Fruit fly (Drosophila melanogaster): ENCODE measurements around the gene Tsen2.

The Tsen2 gene

DNA sequence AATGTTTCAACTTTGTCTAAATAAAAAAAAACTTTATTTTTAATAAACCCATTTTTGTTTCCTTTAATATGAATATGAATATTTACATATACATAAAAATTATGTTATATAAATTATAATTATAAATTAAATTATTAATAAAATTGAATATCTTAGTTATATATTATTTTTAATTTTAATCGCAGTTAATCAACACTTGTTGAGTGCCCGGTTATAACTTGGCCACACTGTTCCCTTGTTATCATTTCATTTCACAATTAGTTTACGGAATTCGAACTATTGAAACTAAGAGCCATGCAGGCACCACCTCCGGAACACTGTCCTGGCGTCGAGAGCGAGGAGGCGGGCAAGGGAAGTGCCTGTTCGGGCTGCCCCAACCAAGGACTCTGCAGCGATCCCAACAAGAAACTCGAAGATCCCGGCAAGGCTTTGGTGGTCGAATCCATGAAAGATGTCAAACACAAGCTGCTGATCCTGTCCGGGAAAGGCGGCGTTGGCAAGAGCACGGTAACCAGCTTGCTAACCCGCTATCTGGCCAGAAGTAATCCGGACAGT is 2.8 kb downstream of the Tsen2 start, which contains the start of gene Nubp1:
Gene Nubp1 (plus strand): TSS at position 213 of the 555 bp plus-strand sequence.
- TF ChIP-seq noc (tag; optimal IDR thresholded peaks at IDR 0.05) = no peak

DNA sequence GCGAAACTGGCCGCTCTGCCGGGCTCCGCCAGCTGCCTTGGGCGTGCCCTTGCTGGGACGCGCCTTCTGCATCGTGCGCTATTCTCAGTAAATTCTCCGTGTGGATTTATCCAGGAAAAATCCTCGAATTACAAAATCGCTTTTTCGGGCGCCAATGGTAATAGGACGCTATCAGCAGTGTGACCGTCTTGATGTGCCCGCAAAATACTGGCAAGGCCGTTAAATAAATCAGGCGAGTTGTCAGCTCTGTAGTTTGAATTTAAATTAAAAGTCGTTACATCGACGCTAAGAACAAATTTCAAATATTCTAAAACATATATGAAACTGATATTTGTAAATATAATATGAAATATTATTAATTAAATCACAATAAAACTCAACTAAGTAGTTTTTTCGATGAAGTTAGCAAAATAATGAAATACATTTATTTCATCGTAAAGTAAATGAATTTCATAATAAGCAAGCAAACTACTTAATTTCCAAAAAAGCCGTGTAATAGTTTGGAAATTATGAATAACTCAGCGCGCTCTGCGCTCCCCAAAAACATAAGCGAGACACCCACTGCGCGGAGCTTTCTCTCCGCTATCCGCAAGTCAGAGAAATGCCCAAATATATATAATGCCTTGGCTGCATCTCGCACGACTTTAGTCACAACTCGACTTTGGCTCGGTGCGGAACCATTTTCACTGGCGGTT is 8.8 kb downstream of the Tsen2 start, which contains the start of the genes glu and ChLD3:
Gene glu (minus strand): TSS at position 183 of the 695 bp plus-strand sequence.
Gene ChLD3 (plus strand): TSS at position 645 of the 695 bp plus-strand sequence.
- no peak for TF ChIP-seq noc (tag; optimal IDR thresholded peaks at IDR 0.05)

DNA sequence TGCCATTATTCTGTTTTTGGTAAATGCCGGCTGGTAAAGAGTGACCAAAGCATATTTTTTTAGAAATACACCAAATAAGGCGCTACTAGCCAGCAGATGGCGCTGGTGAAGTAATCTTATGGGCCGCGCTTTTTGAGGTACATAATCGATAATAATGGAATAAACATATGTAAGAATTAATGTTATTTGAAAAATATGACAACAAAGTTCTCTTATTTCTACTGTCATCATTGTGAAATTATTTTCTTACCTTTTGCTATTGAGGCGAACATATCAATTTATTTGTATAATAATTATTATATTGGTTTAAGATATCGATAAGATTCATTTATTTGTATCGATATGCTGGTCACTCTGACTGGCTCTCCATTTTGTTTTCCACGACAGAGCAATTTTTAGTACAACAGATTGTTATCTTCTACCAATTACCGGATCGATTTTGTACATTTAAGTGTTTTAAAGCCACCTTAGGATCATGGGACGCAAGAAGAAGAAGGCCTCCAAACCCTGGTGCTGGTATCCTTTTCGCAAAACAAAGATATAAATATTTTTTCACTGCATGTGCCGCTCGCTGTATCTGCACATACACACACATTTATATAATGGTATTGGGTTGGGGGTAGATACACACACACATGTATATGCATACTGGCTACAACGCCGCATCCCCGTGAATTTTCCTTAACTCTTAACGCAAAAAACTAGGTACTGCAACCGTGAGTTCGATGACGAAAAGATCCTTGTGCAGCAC is 13.7 kb downstream of the Tsen2 start, which contains the start of the genes LSm7 and BuGZ:
Gene LSm7 (minus strand): TSS at position 46 of the 751 bp plus-strand sequence.
Gene BuGZ (plus strand): TSS at position 351 of the 751 bp plus-strand sequence.
- TF ChIP-seq noc (tag; optimal IDR thresholded peaks at IDR 0.05) = no peak

DNA sequence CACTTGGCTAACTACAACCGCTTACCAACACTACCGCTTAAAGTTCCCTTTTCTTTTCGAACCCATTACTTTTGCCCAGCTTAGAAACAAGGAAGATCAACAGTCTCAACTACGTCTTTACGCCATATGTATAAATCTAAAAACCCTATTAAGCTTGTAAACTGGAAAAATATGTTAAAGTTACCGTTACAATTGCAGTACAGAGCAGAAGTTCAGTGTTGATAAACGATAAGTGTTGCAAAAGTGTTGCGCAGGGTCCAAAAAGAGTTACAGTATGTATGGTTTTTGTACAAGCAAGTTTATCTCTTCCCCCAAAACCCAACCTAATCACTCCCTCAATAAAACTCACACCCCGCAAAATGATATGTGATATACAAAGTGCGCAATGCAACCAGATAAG is 17.6 kb downstream of the Tsen2 start:
- TF ChIP-seq noc (tag; optimal IDR thresholded peaks at IDR 0.05) = no peak

DNA sequence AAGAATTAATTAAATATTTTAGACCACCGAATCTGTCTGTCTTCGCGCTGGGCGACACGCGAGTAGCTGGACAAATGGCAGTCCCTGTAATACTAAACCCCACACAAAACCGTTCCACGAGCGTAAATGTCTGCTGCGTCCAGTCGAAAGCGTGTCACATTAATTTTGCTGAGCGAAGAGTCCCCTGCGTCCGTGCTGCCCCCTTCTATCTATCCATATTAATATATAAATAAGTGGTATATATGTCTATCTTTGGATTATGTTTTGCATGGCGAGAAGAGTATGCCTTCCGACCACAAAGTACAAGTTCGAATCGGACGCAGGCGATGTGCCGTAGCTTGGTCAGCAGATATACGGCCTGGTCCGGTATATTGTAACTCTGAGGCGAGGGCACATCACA is 22.8 kb downstream of the Tsen2 start:
- TF ChIP-seq noc (tag; optimal IDR thresholded peaks at IDR 0.05) = no peak

DNA sequence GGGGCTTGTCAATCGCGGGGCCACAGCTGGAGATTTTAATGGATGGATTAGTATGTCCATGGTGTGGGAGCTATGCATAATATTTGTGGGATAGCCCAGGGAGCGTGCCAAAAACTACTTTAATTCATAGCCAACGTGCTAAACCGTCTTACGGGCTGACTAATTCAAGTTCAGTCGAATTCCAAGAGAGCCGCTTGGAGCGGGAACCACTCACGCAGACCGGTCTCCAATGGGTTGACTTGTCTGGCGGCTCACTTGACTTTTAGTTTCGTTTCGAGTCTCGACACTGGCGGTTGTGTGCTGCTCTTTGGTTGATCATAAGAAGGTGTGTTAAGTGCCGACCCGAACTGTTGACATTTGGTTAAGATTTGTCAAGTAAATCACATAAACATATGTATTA is 24.5 kb downstream of the Tsen2 start, which contains the start of gene yellow-b:
Gene yellow-b (plus strand): TSS at position 263 of the 400 bp plus-strand sequence.
- no peak for TF ChIP-seq noc (tag; optimal IDR thresholded peaks at IDR 0.05)

DNA sequence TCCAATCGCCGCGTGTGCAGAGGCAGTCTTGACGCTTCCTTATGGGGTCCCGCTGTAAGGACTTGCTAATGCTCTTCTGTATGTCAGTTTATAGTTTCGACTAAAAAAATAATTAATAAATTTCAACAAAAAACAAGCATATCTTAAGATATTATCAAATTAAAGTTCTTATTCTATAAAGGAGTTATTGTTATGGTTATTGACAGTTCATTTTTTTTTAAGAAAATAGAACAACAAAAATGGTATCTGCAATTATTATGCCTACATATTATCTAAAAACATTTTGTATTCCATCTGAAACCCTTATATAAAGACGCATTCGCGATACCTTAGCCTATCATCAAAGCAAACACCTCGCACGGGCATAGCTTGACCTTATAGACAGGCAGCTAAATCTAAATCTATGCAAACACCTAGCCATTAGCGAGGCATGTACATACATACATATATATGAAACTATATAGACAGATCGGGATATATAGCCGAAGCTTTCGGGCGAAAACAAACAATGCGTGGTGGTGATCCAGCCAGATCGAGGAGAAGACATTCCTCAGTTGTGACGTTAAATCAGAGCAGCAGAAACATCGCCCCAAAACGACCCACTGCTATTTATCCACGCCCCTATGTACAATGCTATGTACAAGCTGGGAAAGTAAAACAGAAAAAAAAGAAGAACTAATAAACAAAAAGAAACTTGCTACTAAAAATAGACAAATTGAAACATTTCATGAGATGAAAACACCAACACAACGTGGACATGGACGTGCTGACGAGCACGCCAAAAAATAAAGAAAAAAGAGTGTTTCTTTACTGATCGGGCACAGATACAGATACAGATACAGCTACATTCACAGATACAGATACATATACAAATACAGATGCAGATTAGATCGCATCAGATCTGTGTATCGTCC is 31.2 kb downstream of the Tsen2 start, which contains the start of gene ppk17:
Gene ppk17 (minus strand): TSS at position 51 of the 914 bp plus-strand sequence.
- no peak for TF ChIP-seq noc (tag; optimal IDR thresholded peaks at IDR 0.05)

DNA sequence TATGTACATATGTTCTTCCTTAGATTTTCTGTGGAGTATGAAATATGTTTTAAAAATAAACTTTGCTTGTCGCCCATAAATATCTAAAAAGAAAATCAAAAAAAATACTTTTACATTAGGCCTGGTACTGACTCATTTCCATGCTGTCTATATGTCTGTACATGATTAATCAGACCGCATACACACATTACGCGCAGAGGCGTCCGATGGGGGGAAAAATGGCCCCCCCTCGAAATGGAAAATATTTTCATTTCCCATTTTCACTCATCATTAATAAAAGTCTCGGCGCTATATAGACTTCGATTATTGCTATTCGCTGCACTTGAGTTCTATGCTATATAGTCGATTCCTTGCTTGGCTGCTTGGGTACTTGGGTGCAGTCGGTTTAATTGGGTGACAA is 32.3 kb downstream of the Tsen2 start:
- TF ChIP-seq noc (tag; optimal IDR thresholded peaks at IDR 0.05) = no peak

DNA sequence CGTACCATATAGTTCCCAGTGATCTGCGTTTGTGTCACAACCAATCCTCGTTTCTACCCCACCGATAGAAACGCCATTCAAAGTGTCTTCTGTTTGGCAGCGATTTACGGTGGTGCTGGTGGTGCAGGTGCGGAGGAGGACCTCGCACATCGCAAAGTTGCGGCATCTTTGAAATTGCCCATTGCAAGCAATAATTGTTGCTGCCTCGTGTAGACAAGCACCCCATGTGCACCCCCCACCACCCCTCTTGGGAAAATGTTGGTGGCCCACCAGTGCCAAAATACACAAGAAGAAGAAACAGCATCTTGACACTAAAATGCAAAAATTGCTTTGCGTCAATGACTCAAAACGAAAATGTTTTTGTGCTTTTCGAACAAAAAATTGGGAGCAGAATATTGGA is 34.9 kb downstream of the Tsen2 start:
- no peak for TF ChIP-seq noc (tag; optimal IDR thresholded peaks at IDR 0.05)

DNA sequence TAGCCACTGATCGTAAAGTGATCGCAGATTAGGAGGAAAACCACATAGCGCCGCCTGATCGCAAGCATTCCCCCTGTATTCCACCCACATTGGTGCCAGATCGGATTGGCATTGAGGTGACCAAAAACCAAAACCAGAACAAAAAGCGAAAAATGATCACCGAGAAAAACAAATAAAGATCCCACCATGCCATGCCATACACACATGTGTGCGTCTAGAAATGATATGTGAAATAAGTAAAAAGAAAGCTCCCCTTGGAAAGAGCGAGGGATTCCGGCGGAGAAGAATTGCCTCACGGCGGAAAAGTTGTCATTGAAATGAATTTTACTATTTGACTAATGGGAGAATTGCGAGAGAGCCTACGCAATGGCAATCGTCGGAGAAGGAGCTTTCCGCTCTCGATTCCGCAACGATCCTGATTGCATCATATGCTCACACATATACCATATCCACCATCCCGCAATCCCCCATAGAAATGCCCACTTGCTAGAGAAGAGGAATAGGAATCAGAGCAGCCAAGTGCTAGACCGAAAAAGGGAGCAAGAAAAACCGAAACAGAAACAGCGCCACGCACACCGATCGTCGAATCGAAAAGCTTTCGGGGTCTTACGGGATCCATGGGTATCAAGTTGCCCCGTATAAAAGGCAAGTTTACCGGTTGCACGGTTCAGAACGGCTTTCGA is 36.6 kb downstream of the Tsen2 start, which contains the start of gene Mhc:
Gene Mhc (plus strand): TSS at position 497 of the 683 bp plus-strand sequence.
- TF ChIP-seq noc (tag; optimal IDR thresholded peaks at IDR 0.05) = no peak
